Worm (Caenorhabditis elegans): ENCODE measurements around the gene ZK896.5.

DNA sequence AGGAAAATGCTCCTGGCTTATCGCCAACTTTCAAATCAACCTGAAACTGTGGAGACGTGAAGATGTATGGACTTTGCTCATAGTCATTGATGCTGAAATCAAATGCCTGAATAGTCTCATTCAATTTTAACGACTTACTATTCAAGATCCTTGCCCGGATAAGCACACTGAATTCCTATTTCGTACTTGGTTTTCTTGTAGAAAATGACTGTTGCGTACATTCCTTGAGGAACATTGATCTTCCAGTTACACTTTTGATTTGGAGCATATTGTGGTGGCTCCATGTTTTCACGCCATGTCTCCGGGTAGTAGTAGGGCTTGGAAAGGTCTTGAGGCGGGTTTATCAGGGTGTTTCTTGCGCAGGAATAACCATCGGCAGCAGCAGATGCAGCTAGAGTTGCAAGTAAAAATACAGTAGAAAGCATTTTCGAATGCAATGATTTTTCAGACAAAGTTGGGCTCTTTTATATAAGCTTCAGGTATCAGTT, 35.1 kb upstream of the ZK896.5 start, which contains the start of gene irg-6:
- TF ChIP-seq egl-27 (tag; optimal IDR thresholded peaks at IDR 0.05) (no peak), sem-4 (tag; optimal IDR thresholded peaks at IDR 0.05) (no peak), ama-1 (optimal IDR thresholded peaks at IDR 0.05) (no peak), nhr-237 (tag; optimal IDR thresholded peaks at IDR 0.05) (no peak), ztf-4 (tag; optimal IDR thresholded peaks at IDR 0.05) (no peak), ceh-16 (tag; optimal IDR thresholded peaks at IDR 0.05) (no peak), unc-39 (tag; optimal IDR thresholded peaks at IDR 0.05) (no peak), nhr-25 (tag; optimal IDR thresholded peaks at IDR 0.05) (no peak)

Measured in whole organism, L2 larva.